Worm (Caenorhabditis elegans) whole organism, early embryonic: ENCODE results near the gene B0244.16.

ENCODE experiments used
- B0310.2 ChIP-seq: sonication (generic microtip); optimal IDR thresholded peaks from 2 replicates; lab custom pipeline; 2016; ENCODE audit warnings: mild to moderate bottlenecking, missing genetic modification characterization, missing compliant biosample characterization
- F13C5.2 ChIP-seq: sonication (generic microtip); optimal IDR thresholded peaks from 2 replicates; lab custom pipeline; 2017; ENCODE audit warnings: mild to moderate bottlenecking, missing genetic modification characterization, inconsistent platforms, missing compliant biosample characterization
- aly-1 ChIP-seq: sonication (generic microtip); optimal IDR thresholded peaks from 2 replicates; lab custom pipeline; 2016; ENCODE audit warnings: missing genetic modification characterization, missing compliant biosample characterization
- ama-1 ChIP-seq: fragments of 150-350 bp; optimal IDR thresholded peaks from 2 replicates; lab custom pipeline; 2014
- ceh-13 ChIP-seq: fragments of 200-800 bp; sonication (Bioruptor generic); optimal IDR thresholded peaks from 2 replicates; lab custom pipeline; 2018; ENCODE audit warnings: mild to moderate bottlenecking, missing genetic modification characterization, missing compliant biosample characterization
- ceh-36 ChIP-seq: sonication (generic microtip); optimal IDR thresholded peaks from 2 replicates; lab custom pipeline; 2016; ENCODE audit warnings: missing genetic modification characterization, inconsistent platforms, missing compliant biosample characterization
- ets-7 ChIP-seq: sonication (generic microtip); optimal IDR thresholded peaks from 2 replicates; lab custom pipeline; 2016; ENCODE audit warnings: missing genotype, missing genetic modification characterization, missing compliant biosample characterization
- flt-1 ChIP-seq: fragments of 200-800 bp; sonication (Bioruptor generic); IDR thresholded peaks from 2 replicates; pipeline ENCODE4 v1.3.6; 2022; ENCODE audit warnings: missing genetic modification characterization, missing compliant biosample characterization
- hmbx-1 ChIP-seq: sonication (generic microtip); optimal IDR thresholded peaks from 2 replicates; lab custom pipeline; 2016; ENCODE audit warnings: mild to moderate bottlenecking, missing genetic modification characterization, missing compliant biosample characterization
- hmg-4 ChIP-seq: fragments of 200-800 bp; sonication (Bioruptor generic); optimal IDR thresholded peaks from 2 replicates; lab custom pipeline; 2018; ENCODE audit warnings: mild to moderate bottlenecking, missing genetic modification characterization, missing compliant biosample characterization
- hnd-1 ChIP-seq: sonication (generic microtip); optimal IDR thresholded peaks from 2 replicates; lab custom pipeline; 2016; ENCODE audit warnings: missing genetic modification characterization, missing compliant biosample characterization
- pes-1 ChIP-seq: fragments of 200-800 bp; sonication (Bioruptor generic); IDR thresholded peaks from 2 replicates; pipeline ENCODE4 v1.3.6; 2022; ENCODE audit warnings: missing genetic modification reagents, missing genetic modification characterization, missing compliant biosample characterization
- scrt-1 ChIP-seq: fragments of 200-800 bp; sonication (Bioruptor generic); IDR thresholded peaks from 2 replicates; pipeline ENCODE4 v1.3.6; 2022; ENCODE audit warnings: missing genetic modification characterization, missing compliant biosample characterization
- sea-1 ChIP-seq: fragments of 200-800 bp; sonication (Bioruptor generic); conservative IDR thresholded peaks from 2 replicates; pipeline ENCODE4 v1.3.6; 2022; ENCODE audit warnings: missing genetic modification characterization, missing compliant biosample characterization
- tbx-11 ChIP-seq: fragments of 200-800 bp; sonication (Bioruptor generic); IDR thresholded peaks from 2 replicates; pipeline ENCODE4 v1.3.6; 2022; ENCODE audit warnings: missing genetic modification characterization, missing compliant biosample characterization
- tbx-37 ChIP-seq: fragments of 200-800 bp; sonication (Bioruptor generic); conservative IDR thresholded peaks from 2 replicates; pipeline ENCODE4 v1.3.6; 2022; ENCODE audit warnings: missing genetic modification reagents, missing genetic modification characterization, missing compliant biosample characterization
- tra-4 ChIP-seq: sonication (generic microtip); optimal IDR thresholded peaks from 2 replicates; lab custom pipeline; 2017; ENCODE audit warnings: missing genetic modification characterization, missing compliant biosample characterization

Gene B0244.16

ce11 chrIII:5730980-5731636, 9.7 kb upstream of the B0244.16 start, which contains the start of the genes B0244.9 and B0244.7:
Gene B0244.9, minus strand, starts transcription at chrIII:5731030.
Gene B0244.7, plus strand, starts transcription at chrIII:5731501.
- no peak for TF ChIP-seq ama-1
- TF ChIP-seq tbx-11 (GFP tag; lab: Robert Waterston, UW) = no peak
- no peak for TF ChIP-seq sea-1 (GFP tag; lab: Robert Waterston, UW)
- no peak for TF ChIP-seq aly-1
- no peak for TF ChIP-seq tbx-37 (GFP tag; lab: Robert Waterston, UW)
- TF ChIP-seq F13C5.2 (tag; lab: Kevin White, UChicago) = no peak
- TF ChIP-seq hmg-4 (GFP tag; lab: Kevin White, UChicago) = no peak
- no peak for TF ChIP-seq pes-1 (GFP tag; lab: Robert Waterston, UW)
- no peak for TF ChIP-seq hmbx-1 (tag; lab: Kevin White, UChicago)
- no peak for TF ChIP-seq B0310.2 (tag; lab: Kevin White, UChicago)
- no peak for TF ChIP-seq scrt-1 (GFP tag; lab: Robert Waterston, UW)
- no peak for TF ChIP-seq ceh-36 (tag; lab: Kevin White, UChicago)
- TF ChIP-seq hnd-1 (tag; lab: Kevin White, UChicago) = no peak
- no peak for TF ChIP-seq ets-7 (tag; lab: Kevin White, UChicago)
- no peak for TF ChIP-seq ceh-13 (GFP tag; lab: Kevin White, UChicago)
- TF ChIP-seq flt-1 = no peak
- no peak for TF ChIP-seq tra-4 (tag; lab: Kevin White, UChicago)

DNA sequence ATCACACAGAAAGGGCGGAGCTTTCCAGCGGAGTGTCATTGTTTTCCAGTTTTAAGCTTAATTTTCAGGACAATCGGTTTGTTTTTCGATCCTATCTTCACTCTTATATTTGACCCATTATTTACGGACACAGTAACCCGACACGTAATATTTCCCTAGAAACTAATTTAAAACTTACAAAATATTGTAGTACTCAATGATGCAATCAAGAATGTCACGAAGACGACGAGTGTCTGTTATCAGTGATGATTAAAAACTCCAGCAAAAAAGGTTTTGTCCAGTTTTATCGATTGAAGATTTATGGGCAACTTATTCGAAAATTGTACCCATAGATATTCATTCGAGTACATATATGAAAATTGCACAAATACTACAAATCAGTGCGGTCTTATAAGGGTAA, 7.8 kb upstream of the B0244.16 start, which contains the start of gene B0244.17:
TSS of gene B0244.17 (plus strand) at position 301 of the 400 bp plus-strand sequence.
- TF ChIP-seq tbx-37 (GFP tag; lab: Robert Waterston, UW) = no peak

ce11 chrIII:5734328-5734727, 6.4 kb upstream of the B0244.16 start:
- TF ChIP-seq pes-1 (GFP tag; lab: Robert Waterston, UW) (no peak), F13C5.2 (tag; lab: Kevin White, UChicago) (no peak)

ce11 chrIII:5734905-5735304, 5.9 kb upstream of the B0244.16 start, which contains the start of gene B0244.10:
Gene B0244.10, plus strand, starts transcription at chrIII:5735158.
- TF ChIP-seq hmg-4 (GFP tag; lab: Kevin White, UChicago) (no peak), ets-7 (tag; lab: Kevin White, UChicago) (no peak), ceh-13 (GFP tag; lab: Kevin White, UChicago) (no peak), sea-1 (GFP tag; lab: Robert Waterston, UW) (no peak), flt-1 (no peak), B0310.2 (tag; lab: Kevin White, UChicago) (no peak), aly-1 (no peak), F13C5.2 (tag; lab: Kevin White, UChicago) (no peak), tbx-11 (GFP tag; lab: Robert Waterston, UW) (no peak)

ce11 chrIII:5737708-5738107, 3.1 kb upstream of the B0244.16 start, which contains the start of gene B0244.6:
Gene B0244.6, plus strand, starts transcription at chrIII:5738008.
- TF ChIP-seq aly-1 (no peak), tbx-37 (GFP tag; lab: Robert Waterston, UW) (no peak), ceh-36 (tag; lab: Kevin White, UChicago) (no peak), B0310.2 (tag; lab: Kevin White, UChicago) (no peak), ets-7 (tag; lab: Kevin White, UChicago) (no peak), hnd-1 (tag; lab: Kevin White, UChicago) (no peak), sea-1 (GFP tag; lab: Robert Waterston, UW) (no peak), pes-1 (GFP tag; lab: Robert Waterston, UW) (no peak), scrt-1 (GFP tag; lab: Robert Waterston, UW) (no peak), ama-1 (no peak), hmg-4 (GFP tag; lab: Kevin White, UChicago) (no peak), hmbx-1 (tag; lab: Kevin White, UChicago) (no peak), tbx-11 (GFP tag; lab: Robert Waterston, UW) (no peak), ceh-13 (GFP tag; lab: Kevin White, UChicago) (no peak), tra-4 (tag; lab: Kevin White, UChicago) (no peak), flt-1 (no peak), F13C5.2 (tag; lab: Kevin White, UChicago) (no peak)

DNA sequence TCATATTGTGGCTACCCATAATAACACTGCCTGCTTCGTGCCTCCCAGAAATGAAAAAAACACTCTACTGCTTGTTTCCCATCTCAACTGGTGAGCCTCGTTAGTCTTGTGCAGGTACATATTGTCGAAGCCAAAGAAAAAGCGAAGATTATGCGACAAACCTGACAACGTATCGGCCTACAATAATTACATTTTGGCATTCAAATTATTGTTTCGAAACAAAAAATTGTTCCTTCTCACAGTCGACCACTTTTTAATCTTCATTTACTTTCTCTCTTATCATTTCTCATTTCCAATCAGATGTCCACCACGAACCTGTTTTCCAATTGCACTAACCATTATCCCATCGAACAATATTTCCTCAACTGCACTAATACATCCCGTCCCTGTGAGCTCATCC, 2.3 kb downstream of the B0244.16 start, which contains the start of gene B0244.15:
TSS of gene B0244.15 (plus strand) at position 301 of the 400 bp plus-strand sequence.
- TF ChIP-seq scrt-1 (GFP tag; lab: Robert Waterston, UW) (no peak), ama-1 (no peak), flt-1 (no peak), pes-1 (GFP tag; lab: Robert Waterston, UW) (no peak), sea-1 (GFP tag; lab: Robert Waterston, UW) (no peak), hnd-1 (tag; lab: Kevin White, UChicago) (no peak), hmg-4 (GFP tag; lab: Kevin White, UChicago) (no peak), tbx-37 (GFP tag; lab: Robert Waterston, UW) (no peak), hmbx-1 (tag; lab: Kevin White, UChicago) (no peak), ceh-13 (GFP tag; lab: Kevin White, UChicago) (no peak), tra-4 (tag; lab: Kevin White, UChicago) (no peak), ceh-36 (tag; lab: Kevin White, UChicago) (no peak), F13C5.2 (tag; lab: Kevin White, UChicago) (no peak), B0310.2 (tag; lab: Kevin White, UChicago) (no peak), aly-1 (no peak)

DNA sequence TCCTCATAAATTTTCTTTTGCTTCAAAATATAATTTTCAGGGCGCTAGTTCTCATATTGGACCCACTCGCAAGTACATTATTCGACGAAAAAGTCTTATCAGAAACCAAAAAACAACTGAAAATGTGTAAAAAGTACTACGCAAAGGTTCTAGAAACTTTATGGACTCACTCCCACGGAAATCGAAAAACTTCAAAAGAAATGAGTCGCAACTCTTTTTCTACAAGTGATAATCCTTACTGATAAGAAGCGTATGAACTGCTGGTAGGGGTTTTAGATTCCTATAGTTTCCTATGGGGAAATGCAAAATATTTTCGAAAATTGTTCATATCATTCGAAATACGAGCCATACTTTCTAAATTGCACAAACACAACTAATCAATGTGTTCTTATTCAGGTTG, 3.8 kb downstream of the B0244.16 start, which contains the start of gene B0244.5:
TSS of gene B0244.5 (plus strand) at position 301 of the 400 bp plus-strand sequence.
- no peak for TF ChIP-seq ceh-13 (GFP tag; lab: Kevin White, UChicago)
- no peak for TF ChIP-seq scrt-1 (GFP tag; lab: Robert Waterston, UW)
- no peak for TF ChIP-seq hmg-4 (GFP tag; lab: Kevin White, UChicago)
- no peak for TF ChIP-seq B0310.2 (tag; lab: Kevin White, UChicago)
- TF ChIP-seq tra-4 (tag; lab: Kevin White, UChicago) = no peak
- no peak for TF ChIP-seq ceh-36 (tag; lab: Kevin White, UChicago)
- no peak for TF ChIP-seq pes-1 (GFP tag; lab: Robert Waterston, UW)
- no peak for TF ChIP-seq hnd-1 (tag; lab: Kevin White, UChicago)
- no peak for TF ChIP-seq aly-1
